Worm (Caenorhabditis elegans) whole organism, young adult: ENCODE measurements around the gene T28A8.6.
A peak's percentile ranks its signal among the peaks of the same experiment; 100 is the strongest.

Source experiments
- B0336.3 ChIP-seq: fragments of 200-800 bp; sonication (Bioruptor generic); IDR thresholded peaks from 2 replicates; pipeline ENCODE4 v1.3.6; 2022; ENCODE audit warnings: missing genetic modification characterization, missing compliant biosample characterization
- F33H1.4 ChIP-seq: fragments of 200-800 bp; sonication (Bioruptor generic); IDR thresholded peaks from 2 replicates; pipeline ENCODE4 v1.3.6; 2022; ENCODE audit warnings: missing genetic modification reagents, missing genetic modification characterization, missing compliant biosample characterization
- F39B2.1 ChIP-seq: fragments of 200-800 bp; sonication (Bioruptor generic); IDR thresholded peaks from 2 replicates; pipeline ENCODE4 v1.3.6; 2022; ENCODE audit warnings: missing genetic modification reagents, missing genetic modification characterization, missing compliant biosample characterization
- F52B5.7 ChIP-seq: sonication (generic microtip); optimal IDR thresholded peaks from 2 replicates; lab custom pipeline; 2016; ENCODE audit warnings: mild to moderate bottlenecking, missing genetic modification characterization, missing compliant biosample characterization
- K12H6.12 ChIP-seq: fragments of 200-800 bp; sonication (Bioruptor generic); optimal IDR thresholded peaks from 2 replicates; lab custom pipeline; 2018; ENCODE audit warnings: mild to moderate bottlenecking, missing genetic modification characterization, missing compliant biosample characterization
- Y53G8AR.9 ChIP-seq: fragments of 200-800 bp; sonication (Bioruptor generic); conservative IDR thresholded peaks from 2 replicates; pipeline ENCODE4 v1.3.6; 2022; ENCODE audit warnings: missing genetic modification reagents, missing genetic modification characterization, missing compliant biosample characterization
- Y67H2A.10 ChIP-seq: fragments of 200-800 bp; sonication (Bioruptor generic); conservative IDR thresholded peaks from 2 replicates; pipeline ENCODE4 v1.3.6; 2022; ENCODE audit warnings: missing genetic modification reagents, missing genetic modification characterization, missing compliant biosample characterization
- Y79H2A.3 ChIP-seq: fragments of 200-800 bp; sonication (Bioruptor generic); conservative IDR thresholded peaks from 2 replicates; pipeline ENCODE4 v1.3.6; 2022; ENCODE audit warnings: missing genetic modification reagents, missing genetic modification characterization, missing compliant biosample characterization
- Y95B8A.8 ChIP-seq: fragments of 200-800 bp; sonication (Bioruptor generic); IDR thresholded peaks from 2 replicates; pipeline ENCODE4 v1.3.6; 2022; ENCODE audit warnings: missing genetic modification reagents, missing genetic modification characterization, missing compliant biosample characterization
- akir-1 ChIP-seq: fragments of 200-800 bp; sonication (Bioruptor generic); optimal IDR thresholded peaks from 2 replicates; lab custom pipeline; 2018; ENCODE audit warnings: mild to moderate bottlenecking, missing genetic modification characterization, moderate library complexity, missing compliant biosample characterization
- aptf-3 ChIP-seq: fragments of 200-800 bp; sonication (Bioruptor generic); IDR thresholded peaks from 2 replicates; pipeline ENCODE4 v1.3.6; 2022; ENCODE audit warnings: missing genetic modification characterization, missing compliant biosample characterization
- bed-1 ChIP-seq: fragments of 200-800 bp; sonication (Bioruptor generic); IDR thresholded peaks from 2 replicates; pipeline ENCODE4 v1.3.6; 2022; ENCODE audit warnings: missing genetic modification reagents, missing genetic modification characterization, missing compliant biosample characterization
- cebp-2 ChIP-seq: fragments of 200-800 bp; sonication (Bioruptor generic); IDR thresholded peaks from 2 replicates; pipeline ENCODE4 v1.3.6; 2022; ENCODE audit warnings: missing genetic modification characterization, missing compliant biosample characterization
- egl-18 ChIP-seq: fragments of 200-800 bp; sonication (Bioruptor generic); IDR thresholded peaks from 2 replicates; pipeline ENCODE4 v1.3.6; 2022; ENCODE audit warnings: missing genetic modification reagents, missing genetic modification characterization, missing compliant biosample characterization
- egl-44 ChIP-seq: fragments of 200-800 bp; sonication (Bioruptor generic); IDR thresholded peaks from 2 replicates; pipeline ENCODE4 v1.3.6; 2022; ENCODE audit warnings: missing genetic modification reagents, missing genetic modification characterization, missing compliant biosample characterization
- egrh-3 ChIP-seq: fragments of 200-800 bp; sonication (Bioruptor generic); IDR thresholded peaks from 2 replicates; pipeline ENCODE4 v1.3.6; 2022; ENCODE audit warnings: missing genetic modification reagents, missing genetic modification characterization, missing compliant biosample characterization
- him-1 ChIP-seq: sonication (generic microtip); optimal IDR thresholded peaks from 2 replicates; lab custom pipeline; 2016; ENCODE audit warnings: missing genotype, missing genetic modification reagents, missing genetic modification characterization, missing compliant biosample characterization
- let-526 ChIP-seq: fragments of 200-800 bp; sonication (Bioruptor generic); IDR thresholded peaks from 2 replicates; pipeline ENCODE4 v1.3.6; 2022; ENCODE audit warnings: missing genetic modification reagents, missing genetic modification characterization, missing compliant biosample characterization
- lin-26 ChIP-seq: fragments of 200-800 bp; sonication (Bioruptor generic); IDR thresholded peaks from 2 replicates; pipeline ENCODE4 v1.3.6; 2022; ENCODE audit warnings: missing genetic modification reagents, missing genetic modification characterization, missing compliant biosample characterization
- lsl-1 ChIP-seq: fragments of 200-800 bp; sonication (Bioruptor generic); optimal IDR thresholded peaks from 2 replicates; lab custom pipeline; 2018; ENCODE audit warnings: mild to moderate bottlenecking, missing genetic modification characterization, moderate library complexity, missing compliant biosample characterization
- lsy-27 ChIP-seq: sonication (generic microtip); optimal IDR thresholded peaks from 2 replicates; lab custom pipeline; 2017; ENCODE audit warnings: missing genetic modification characterization, mild to moderate bottlenecking, missing compliant biosample characterization, antibody characterized with exemption, missing genotype, borderline replicate concordance; ENCODE audit not compliant: insufficient read depth
- madf-6 ChIP-seq: fragments of 200-800 bp; sonication (Bioruptor generic); IDR thresholded peaks from 2 replicates; pipeline ENCODE4 v1.3.6; 2022; ENCODE audit warnings: missing genetic modification reagents, missing genetic modification characterization, missing compliant biosample characterization
- mcd-1 ChIP-seq: fragments of 200-800 bp; sonication (Bioruptor generic); IDR thresholded peaks from 2 replicates; pipeline ENCODE4 v1.3.6; 2022; ENCODE audit warnings: missing genetic modification reagents, missing genetic modification characterization, missing compliant biosample characterization
- mel-28 ChIP-seq: sonication (generic microtip); optimal IDR thresholded peaks from 2 replicates; lab custom pipeline; 2016; ENCODE audit warnings: borderline replicate concordance, mild to moderate bottlenecking, missing genetic modification characterization, missing compliant biosample characterization
- nfya-2 ChIP-seq: fragments of 200-800 bp; sonication (Bioruptor generic); IDR thresholded peaks from 2 replicates; pipeline ENCODE4 v1.3.6; 2022; ENCODE audit warnings: missing genetic modification reagents, missing genetic modification characterization, missing compliant biosample characterization
- nfyb-1 ChIP-seq: fragments of 200-800 bp; sonication (Bioruptor generic); IDR thresholded peaks from 2 replicates; pipeline ENCODE4 v1.3.6; 2022; ENCODE audit warnings: missing genetic modification reagents, missing genetic modification characterization, missing compliant biosample characterization
- nhr-120 ChIP-seq: fragments of 200-800 bp; sonication (Bioruptor generic); IDR thresholded peaks from 2 replicates; pipeline ENCODE4 v1.3.6; 2022; ENCODE audit warnings: missing genetic modification characterization, missing compliant biosample characterization
- nhr-27 ChIP-seq: fragments of 200-800 bp; sonication (Bioruptor generic); optimal IDR thresholded peaks from 2 replicates; lab custom pipeline; 2018; ENCODE audit warnings: mild to moderate bottlenecking, missing genetic modification characterization, moderate library complexity, missing compliant biosample characterization
- nhr-90 ChIP-seq: sonication (generic microtip); optimal IDR thresholded peaks from 2 replicates; lab custom pipeline; 2016; ENCODE audit warnings: missing genotype, mild to moderate bottlenecking, missing genetic modification characterization, missing compliant biosample characterization
- rpc-1 ChIP-seq, 2 experiments: fragments of 150-350 bp in 1 of 2; sonication (generic microtip) in 1 of 2; optimal IDR thresholded peaks; 2 replicates each; lab custom pipeline; 2014 to 2018; ENCODE audit warnings: missing biosample characterization in 1 of 2, missing genetic modification characterization in 1 of 2, missing genetic modification reagents in 1 of 2, missing genotype in 1 of 2
- somi-1 ChIP-seq: fragments of 200-800 bp; sonication (Bioruptor generic); optimal IDR thresholded peaks from 2 replicates; lab custom pipeline; 2018; ENCODE audit warnings: mild to moderate bottlenecking, missing genetic modification characterization, missing compliant biosample characterization
- tlf-1 ChIP-seq: fragments of 200-800 bp; sonication (Bioruptor generic); optimal IDR thresholded peaks from 2 replicates; lab custom pipeline; 2018; ENCODE audit warnings: mild to moderate bottlenecking, missing genetic modification characterization, missing compliant biosample characterization
- unc-130 ChIP-seq: sonication (generic microtip); optimal IDR thresholded peaks from 2 replicates; lab custom pipeline; 2016; ENCODE audit warnings: missing genetic modification reagents, missing genetic modification characterization, missing compliant biosample characterization
- zfh-2 ChIP-seq: fragments of 200-800 bp; sonication (Bioruptor generic); conservative IDR thresholded peaks from 2 replicates; pipeline ENCODE4 v1.3.6; 2022; ENCODE audit warnings: missing genetic modification reagents, missing genetic modification characterization, missing compliant biosample characterization
- zim-3 ChIP-seq: sonication (generic microtip); optimal IDR thresholded peaks from 2 replicates; lab custom pipeline; 2017; ENCODE audit warnings: mild to moderate bottlenecking, missing genetic modification characterization, moderate library complexity, missing compliant biosample characterization
- ztf-22 ChIP-seq: fragments of 200-800 bp; sonication (Bioruptor generic); optimal IDR thresholded peaks from 2 replicates; lab custom pipeline; 2018; ENCODE audit warnings: mild to moderate bottlenecking, missing genetic modification characterization, moderate library complexity, missing compliant biosample characterization

T28A8.6 gene

ce11 chrIII:13505718-13506117, 6.7 kb downstream of the T28A8.6 start, which contains the start of gene T28A8.3:
Gene T28A8.3 (plus strand): TSS chrIII:13506018.
- TF ChIP-seq nfyb-1 = no peak
- no peak for TF ChIP-seq mel-28 (tag; lab: Kevin White, UChicago)
- TF ChIP-seq madf-6 = no peak; the same call in 1 of the 2 replicates
- no peak for TF ChIP-seq lsl-1 (GFP tag; lab: Kevin White, UChicago)

- peak; percentile 94 for TF ChIP-seq him-1 (tag; lab: Kevin White, UChicago)
Measured at ce11 chrIII:13508579-13508978, 9.6 kb downstream of the T28A8.6 start.

ce11 chrIII:13510753-13511152, 11.8 kb downstream of the T28A8.6 start:
- TF ChIP-seq egl-44 = no peak
- 0 out of 2 replicates have a peak, but pooled peaks have one; percentile 32 for TF ChIP-seq nfyb-1
- TF ChIP-seq ztf-22 (GFP tag; lab: Kevin White, UChicago) = no peak
- TF ChIP-seq Y95B8A.8 (GFP tag; lab: Robert Waterston, UW) = no peak
- no peak for TF ChIP-seq Y67H2A.10 (GFP tag; lab: Robert Waterston, UW)
- TF ChIP-seq nfya-2 (GFP tag; lab: Robert Waterston, UW) = 0 out of 2 replicates have a peak, but pooled peaks have one; percentile 1

- TF ChIP-seq Y79H2A.3 (GFP tag; lab: Robert Waterston, UW) (0 out of 2 replicates have a peak, but pooled peaks have one; percentile 45), F33H1.4 (GFP tag; lab: Robert Waterston, UW) (no peak), nhr-90 (no peak), B0336.3 (GFP tag; lab: Robert Waterston, UW) (peak; percentile 42; the same call in 1 of the 2 replicates), rpc-1 (optimal IDR thresholded peaks at IDR 0.05; lab: Kevin White, UChicago) (no peak), rpc-1 (tag; optimal IDR thresholded peaks at IDR 0.05; lab: Kevin White, UChicago) (no peak), zim-3 (no peak), unc-130 (GFP tag; lab: Kevin White, UChicago) (no peak), him-1 (tag; lab: Kevin White, UChicago) (no peak), nfyb-1 (0 out of 2 replicates have a peak, but pooled peaks have one; percentile 18), lin-26 (no peak)
- TF ChIP-seq, all 124 proteins: peak for 3
Measured at ce11 chrIII:13514470-13514869, 15.5 kb downstream of the T28A8.6 start, which contains the start of gene mlh-1. Gene mlh-1 (minus strand): TSS chrIII:13514570.

- peak; percentile 41; the same call in 1 of the 2 replicates for TF ChIP-seq egrh-3 (GFP tag; lab: Robert Waterston, UW)
- TF ChIP-seq zfh-2 (GFP tag; lab: Robert Waterston, UW) = peak; percentile 56
- TF ChIP-seq B0336.3 (GFP tag; lab: Robert Waterston, UW) = no peak
- TF ChIP-seq Y95B8A.8 (GFP tag; lab: Robert Waterston, UW) = no peak
- TF ChIP-seq bed-1 (GFP tag; lab: Robert Waterston, UW) = 0 out of 2 replicates have a peak, but pooled peaks have one; percentile 51
Measured at ce11 chrIII:13518437-13518836, 19.4 kb downstream of the T28A8.6 start.

DNA sequence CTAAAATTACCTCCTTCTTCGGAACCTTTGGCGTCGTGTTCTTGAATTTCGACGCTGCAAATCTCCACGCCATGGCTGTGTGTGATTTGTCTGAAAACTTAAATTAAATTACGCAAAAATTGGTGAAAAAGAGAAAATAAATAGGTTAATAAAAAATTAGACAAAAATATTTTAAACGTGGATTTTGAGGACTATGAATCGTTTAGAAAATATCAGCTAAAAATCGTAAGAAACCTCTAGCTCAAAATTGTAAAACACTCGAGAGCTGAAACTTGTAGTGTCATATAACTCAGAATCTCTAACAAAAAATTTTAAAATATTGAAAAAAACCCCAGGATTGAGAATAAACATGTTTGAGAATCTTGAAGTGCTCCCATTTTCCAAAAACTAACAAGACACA, 25.0 kb downstream of the T28A8.6 start, which contains the start of gene pod-1:
TSS of gene pod-1 (minus strand) at position 101 of the 400 bp plus-strand sequence.
- TF ChIP-seq somi-1 (GFP tag; lab: Kevin White, UChicago) (no peak), Y95B8A.8 (GFP tag; lab: Robert Waterston, UW) (no peak), egl-18 (GFP tag; lab: Robert Waterston, UW) (no peak), F52B5.7 (tag; lab: Kevin White, UChicago) (no peak), nhr-27 (tag; lab: Kevin White, UChicago) (no peak), F39B2.1 (GFP tag; lab: Robert Waterston, UW) (no peak), lsy-27 (tag; lab: Kevin White, UChicago) (no peak), tlf-1 (GFP tag; lab: Kevin White, UChicago) (no peak), mcd-1 (GFP tag; lab: Robert Waterston, UW) (no peak), akir-1 (GFP tag; lab: Kevin White, UChicago) (no peak), let-526 (GFP tag; lab: Robert Waterston, UW) (no peak), K12H6.12 (tag; lab: Kevin White, UChicago) (no peak), nhr-120 (GFP tag; lab: Robert Waterston, UW) (no peak), aptf-3 (GFP tag; lab: Robert Waterston, UW) (no peak), ztf-22 (GFP tag; lab: Kevin White, UChicago) (no peak), mel-28 (tag; lab: Kevin White, UChicago) (no peak), cebp-2 (GFP tag; lab: Robert Waterston, UW) (no peak), Y53G8AR.9 (GFP tag; lab: Robert Waterston, UW) (no peak)
